Fruit fly (Drosophila melanogaster): ENCODE data around the gene Cp38.

The Cp38 gene

dm6 chrX:8444883-8445572 is 36.6 kb upstream of the Cp38 start (continued):
- TF ChIP-seq tap (tag; optimal IDR thresholded peaks at IDR 0.05) (peak; percentile 36), CG15696 (tag; optimal IDR thresholded peaks at IDR 0.05) (peak; percentile 90), CG14014 (GFP tag; IDR thresholded peaks at IDR 0.05) (no peak), fu2 (GFP tag; optimal IDR thresholded peaks at IDR 0.05) (no peak), ham (GFP tag; IDR thresholded peaks at IDR 0.05) (no peak), Dip2 (GFP tag; IDR thresholded peaks at IDR 0.05) (no peak), CG12391 (tag; optimal IDR thresholded peaks at IDR 0.05) (peak; percentile 83), CG3163 (GFP tag; optimal IDR thresholded peaks at IDR 0.05) (no peak), lola (GFP tag; optimal IDR thresholded peaks at IDR 0.05) (peak in 1 of 3 experiments; percentile 83), CG2120 (GFP tag; optimal IDR thresholded peaks at IDR 0.05) (peak; percentile 37), Hr51 (GFP tag; optimal IDR thresholded peaks at IDR 0.05) (peak in 1 of 2 experiments; percentile 75), CG10147 (GFP tag; optimal IDR thresholded peaks at IDR 0.05) (no peak), CG8924 (tag; optimal IDR thresholded peaks at IDR 0.05) (peak; percentile 89), tna (GFP tag; IDR thresholded peaks at IDR 0.05; ENCODE audit: partially characterized antibody) (no peak), CG3995 (GFP tag; optimal IDR thresholded peaks at IDR 0.05) (no peak), sqz (GFP tag; optimal IDR thresholded peaks at IDR 0.05) (peak; percentile 37), sna (GFP tag; IDR thresholded peaks at IDR 0.05; ENCODE audit: partially characterized antibody) (no peak), ssp (GFP tag; IDR thresholded peaks at IDR 0.05) (no peak), Atf-2 (GFP tag; optimal IDR thresholded peaks at IDR 0.05) (no peak), CG42726 (GFP tag; IDR thresholded peaks at IDR 0.05; ENCODE audit: partially characterized antibody) (no peak), bsh (GFP tag; optimal IDR thresholded peaks at IDR 0.05) (peak in 1 of 2 experiments; percentile 74), CG16779 (GFP tag; IDR thresholded peaks at IDR 0.05) (peak; percentile 17; the same call in 1 of the 2 replicates), Hey (tag; optimal IDR thresholded peaks at IDR 0.05) (no peak), D19A (tag; optimal IDR thresholded peaks at IDR 0.05) (peak; percentile 77), Gsc (GFP tag; IDR thresholded peaks at IDR 0.05) (no peak), CG2678 (tag; optimal IDR thresholded peaks at IDR 0.05) (peak; percentile 75), ems (GFP tag; optimal IDR thresholded peaks at IDR 0.05) (no peak), zfh2 (GFP tag; optimal IDR thresholded peaks at IDR 0.05) (no peak), CG10979 (tag; optimal IDR thresholded peaks at IDR 0.05) (peak; percentile 86), CG11695 (GFP tag; IDR thresholded peaks at IDR 0.05) (0 out of 3 replicates have a peak, but pooled peaks have one; percentile 57), ewg (GFP tag; optimal IDR thresholded peaks at IDR 0.05) (no peak), Hr78 (GFP tag; optimal IDR thresholded peaks at IDR 0.05) (no peak), gce (GFP tag; IDR thresholded peaks at IDR 0.05) (0 out of 3 replicates have a peak, but pooled peaks have one; percentile 19), CG8290 (GFP tag; optimal IDR thresholded peaks at IDR 0.05) (no peak), CG8290 (tag; optimal IDR thresholded peaks at IDR 0.05) (peak in 1 of 2 experiments; percentile 76), ttk (GFP tag; IDR thresholded peaks at IDR 0.05) (no peak), bbx (GFP tag; IDR thresholded peaks at IDR 0.05; ENCODE audit: partially characterized antibody) (no peak), CG3726 (GFP tag; IDR thresholded peaks at IDR 0.05) (no peak), CG17612 (GFP tag; IDR thresholded peaks at IDR 0.05) (no peak), CG7839 (tag; optimal IDR thresholded peaks at IDR 0.05) (peak; percentile 73), kah (GFP tag; optimal IDR thresholded peaks at IDR 0.05) (no peak), trem (tag; optimal IDR thresholded peaks at IDR 0.05) (peak; percentile 74), lab (GFP tag; optimal IDR thresholded peaks at IDR 0.05) (peak; percentile 61), CG10267 (tag; optimal IDR thresholded peaks at IDR 0.05) (peak; percentile 77), CG7745 (tag; optimal IDR thresholded peaks at IDR 0.05) (no peak), exex (tag; optimal IDR thresholded peaks at IDR 0.05) (peak; percentile 84), CG10543 (GFP tag; optimal IDR thresholded peaks at IDR 0.05) (peak; percentile 54), CG4282 (GFP tag; optimal IDR thresholded peaks at IDR 0.05) (no peak)
